Worm (Caenorhabditis elegans): ENCODE measurements around the gene C25F9.6.

- TF ChIP-seq flt-1 (GFP tag; IDR thresholded peaks at IDR 0.05) (no peak), ztf-29 (GFP tag; IDR thresholded peaks at IDR 0.05) (no peak), cog-1 (tag; optimal IDR thresholded peaks at IDR 0.05) (no peak), tab-1 (GFP tag; IDR thresholded peaks at IDR 0.05) (no peak), med-1 (GFP tag; optimal IDR thresholded peaks at IDR 0.05; ENCODE audit: insufficient read depth) (no peak), klf-2 (GFP tag; conservative IDR thresholded peaks at IDR 0.05) (no peak), ref-1 (GFP tag; conservative IDR thresholded peaks at IDR 0.05) (no peak), ztf-23 (GFP tag; IDR thresholded peaks at IDR 0.05) (no peak)
Observed at ce11 chrV:19394750-19395149, 10.4 kb downstream of the C25F9.6 start, which contains the start of gene C25F9.8.
